Fruit fly (Drosophila melanogaster) S2 (cell line): ENCODE data around the gene Ste12DOR.

Source experiments
- CG8478 ChIP-seq: fragments of >200 bp; optimal IDR thresholded peaks from 2 replicates; lab custom pipeline; 2018
- CTCF ChIP-seq, 2 experiments: fragments of >200 bp; optimal IDR thresholded peaks; 2 replicates each; lab custom pipeline; 2018

- TF ChIP-seq CTCF (optimal IDR thresholded peaks at IDR 0.05; lab: Kevin White, UChicago) (no peak), CG8478 (no peak)
Observed at dm6 chrX:14019048-14019447, 19.0 kb downstream of the Ste12DOR start.
